Worm (Caenorhabditis elegans) whole organism, L2 larva: ENCODE measurements around the gene F58A6.2.

ENCODE experiments used
- ama-1 ChIP-seq: fragments of 150-350 bp; optimal IDR thresholded peaks from 2 replicates; lab custom pipeline; 2018; ENCODE audit warnings: inconsistent platforms
- nhr-12 ChIP-seq: fragments of 150-350 bp; optimal IDR thresholded peaks from 2 replicates; lab custom pipeline; 2014; ENCODE audit warnings: missing biosample characterization, missing genetic modification characterization
- sma-9 ChIP-seq, 2 experiments: fragments of 150-350 bp in 1 of 2; sonication (generic microtip) in 1 of 2; optimal IDR thresholded peaks; 2 replicates each; lab custom pipeline; 2014 to 2016; ENCODE audit warnings: missing genetic modification characterization in 2 of 2, mild to moderate bottlenecking in 1 of 2, missing biosample characterization in 1 of 2, missing compliant biosample characterization in 1 of 2, missing genetic modification reagents in 1 of 2, moderate library complexity in 1 of 2

- TF ChIP-seq ama-1 (lab: Kevin White, UChicago) (no peak), nhr-12 (tag; lab: Kevin White, UChicago) (no peak), sma-9 (GFP tag; optimal IDR thresholded peaks at IDR 0.05; lab: Kevin White, UChicago) (no peak), sma-9 (tag; optimal IDR thresholded peaks at IDR 0.05; lab: Kevin White, UChicago) (no peak)
Observed at ce11 chrII:5142619-5143018, 6.1 kb downstream of the F58A6.2 start, which contains the start of gene F58A6.1.
